Fruit fly (Drosophila melanogaster): ENCODE results near the gene ChLD3.
A peak's percentile ranks its signal among the peaks of the same experiment; 100 is the strongest.

The ChLD3 gene

dm6 chr2L:16743055-16743805 lies 4.6 kb downstream of the ChLD3 start, which contains the start of the genes LSm7 and BuGZ (continued):
- TF ChIP-seq tio (GFP tag; optimal IDR thresholded peaks at IDR 0.05) (no peak), CG12391 (tag; optimal IDR thresholded peaks at IDR 0.05) (no peak), sug (tag; optimal IDR thresholded peaks at IDR 0.05) (peak; percentile 53), pita (GFP tag; optimal IDR thresholded peaks at IDR 0.05) (no peak), ewg (GFP tag; optimal IDR thresholded peaks at IDR 0.05) (peak; percentile 36), CG18619 (GFP tag; optimal IDR thresholded peaks at IDR 0.05) (peak; percentile 24), chn (GFP tag; optimal IDR thresholded peaks at IDR 0.05) (peak; percentile 10), Sox100B (GFP tag; optimal IDR thresholded peaks at IDR 0.05) (no peak), lola (GFP tag; optimal IDR thresholded peaks at IDR 0.05) (peak in 1 of 3 experiments; percentile 33), CG8359 (GFP tag; optimal IDR thresholded peaks at IDR 0.05; ENCODE audit: borderline replicate concordance) (no peak), CG4820 (GFP tag; optimal IDR thresholded peaks at IDR 0.05) (peak; percentile 23), CG14441 (GFP tag; IDR thresholded peaks at IDR 0.05) (0 out of 2 replicates have a peak, but pooled peaks have one; percentile 14), CG2199 (GFP tag; IDR thresholded peaks at IDR 0.05) (no peak), pzg (GFP tag; optimal IDR thresholded peaks at IDR 0.05) (peak; percentile 65), Hey (tag; optimal IDR thresholded peaks at IDR 0.05) (no peak), ssp (GFP tag; IDR thresholded peaks at IDR 0.05) (no peak), zen (tag; optimal IDR thresholded peaks at IDR 0.05) (peak; percentile 68), Blimp-1 (GFP tag; optimal IDR thresholded peaks at IDR 0.05) (no peak), HLHmδ (GFP tag; optimal IDR thresholded peaks at IDR 0.05) (no peak), E2f1 (GFP tag; IDR thresholded peaks at IDR 0.05) (0 out of 2 replicates have a peak, but pooled peaks have one; percentile 15), stwl (tag; optimal IDR thresholded peaks at IDR 0.05) (peak; percentile 86), CG7556 (GFP tag; optimal IDR thresholded peaks at IDR 0.05) (no peak), Sry-β (GFP tag; optimal IDR thresholded peaks at IDR 0.05) (no peak), nmo (GFP tag; optimal IDR thresholded peaks at IDR 0.05) (peak; percentile 70), maf-S (GFP tag; optimal IDR thresholded peaks at IDR 0.05) (no peak), Side (GFP tag; optimal IDR thresholded peaks at IDR 0.05) (no peak), CG4404 (GFP tag; IDR thresholded peaks at IDR 0.05) (no peak), sima (GFP tag; optimal IDR thresholded peaks at IDR 0.05) (no peak), Fer1 (GFP tag; optimal IDR thresholded peaks at IDR 0.05) (peak; percentile 21), CG9727 (GFP tag; optimal IDR thresholded peaks at IDR 0.05) (peak; percentile 69), crc (GFP tag; optimal IDR thresholded peaks at IDR 0.05) (no peak), ato (GFP tag; IDR thresholded peaks at IDR 0.05; ENCODE audit: partially characterized antibody) (no peak), oc (tag; optimal IDR thresholded peaks at IDR 0.05) (no peak), CG13894 (tag; optimal IDR thresholded peaks at IDR 0.05) (no peak), CG3407 (GFP tag; optimal IDR thresholded peaks at IDR 0.05) (no peak), Abd-B (GFP tag; optimal IDR thresholded peaks at IDR 0.05) (no peak), CG30431 (GFP tag; optimal IDR thresholded peaks at IDR 0.05) (no peak), Ssrp (tag; optimal IDR thresholded peaks at IDR 0.05) (no peak), wdn (GFP tag; IDR thresholded peaks at IDR 0.05) (no peak), CG15269 (tag; optimal IDR thresholded peaks at IDR 0.05) (no peak), ranshi (GFP tag; IDR thresholded peaks at IDR 0.05) (no peak), Dref (GFP tag; IDR thresholded peaks at IDR 0.05) (peak; percentile 66), CG17612 (GFP tag; IDR thresholded peaks at IDR 0.05) (no peak), so (GFP tag; IDR thresholded peaks at IDR 0.05) (no peak), Ada2b (GFP tag; IDR thresholded peaks at IDR 0.05) (no peak), CG9609 (GFP tag; optimal IDR thresholded peaks at IDR 0.05) (no peak), fd102C (GFP tag; optimal IDR thresholded peaks at IDR 0.05) (peak; percentile 35), Hr51 (GFP tag; optimal IDR thresholded peaks at IDR 0.05) (peak in 1 of 2 experiments; percentile 10), CG34422 (GFP tag; IDR thresholded peaks at IDR 0.05) (peak; percentile 22; the same call in 1 of the 3 replicates)

All from whole organism, embryonic.